Fruit fly (Drosophila melanogaster): ENCODE measurements around the gene CG13599.
A peak's percentile ranks its signal among the peaks of the same experiment; 100 is the strongest.

Gene CG13599

dm6 chr3R:23887096-23887421 lies 44.4 kb upstream of the CG13599 start (continued):
- TF ChIP-seq schlank (tag; optimal IDR thresholded peaks at IDR 0.05) (peak; percentile 32), Rx (GFP tag; IDR thresholded peaks at IDR 0.05) (peak; percentile 85), Hr39 (optimal IDR thresholded peaks at IDR 0.05) (no peak), Hmx (GFP tag; optimal IDR thresholded peaks at IDR 0.05) (no peak), cg (GFP tag; optimal IDR thresholded peaks at IDR 0.05) (no peak), ato (GFP tag; IDR thresholded peaks at IDR 0.05; ENCODE audit: partially characterized antibody) (no peak), pzg (GFP tag; optimal IDR thresholded peaks at IDR 0.05) (no peak), CG3163 (GFP tag; optimal IDR thresholded peaks at IDR 0.05) (no peak), Fer3 (tag; optimal IDR thresholded peaks at IDR 0.05) (peak; percentile 88), CG6175 (GFP tag; IDR thresholded peaks at IDR 0.05) (peak; percentile 58; the same call in 1 of the 3 replicates), ap (GFP tag; IDR thresholded peaks at IDR 0.05) (peak; percentile 90), ssp (GFP tag; IDR thresholded peaks at IDR 0.05) (peak; percentile 89), gce (GFP tag; IDR thresholded peaks at IDR 0.05) (peak; percentile 78), nau (GFP tag; optimal IDR thresholded peaks at IDR 0.05) (peak; percentile 78), CG14441 (GFP tag; IDR thresholded peaks at IDR 0.05) (peak; percentile 90), lab (GFP tag; optimal IDR thresholded peaks at IDR 0.05) (peak; percentile 90), CG2199 (GFP tag; IDR thresholded peaks at IDR 0.05) (peak; percentile 47; the same call in 1 of the 3 replicates), CG2202 (tag; optimal IDR thresholded peaks at IDR 0.05) (peak; percentile 96), CG10959 (GFP tag; IDR thresholded peaks at IDR 0.05) (peak; percentile 97), Trl (optimal IDR thresholded peaks at IDR 0.05) (no peak), Trl (GFP tag; optimal IDR thresholded peaks at IDR 0.05) (peak; percentile 33), CG10321 (GFP tag; IDR thresholded peaks at IDR 0.05) (peak; percentile 46; the same call in 1 of the 2 replicates), CG31388 (GFP tag; optimal IDR thresholded peaks at IDR 0.05) (peak; percentile 79), cad (GFP tag; optimal IDR thresholded peaks at IDR 0.05) (no peak), CG7745 (tag; optimal IDR thresholded peaks at IDR 0.05) (peak; percentile 94), CG9797 (GFP tag; optimal IDR thresholded peaks at IDR 0.05) (peak; percentile 16), ham (GFP tag; IDR thresholded peaks at IDR 0.05) (no peak), Ptx1 (GFP tag; IDR thresholded peaks at IDR 0.05) (peak; percentile 93), Eip74EF (GFP tag; optimal IDR thresholded peaks at IDR 0.05) (peak in 1 of 2 experiments; percentile 94), CG12391 (tag; optimal IDR thresholded peaks at IDR 0.05) (peak; percentile 97), CG6683 (GFP tag; optimal IDR thresholded peaks at IDR 0.05) (peak; percentile 63), CG5180 (GFP tag; optimal IDR thresholded peaks at IDR 0.05) (peak; percentile 74), CG6272 (GFP tag; IDR thresholded peaks at IDR 0.05) (peak; percentile 88), CG10431 (GFP tag; optimal IDR thresholded peaks at IDR 0.05) (peak; percentile 88), Doc3 (GFP tag; IDR thresholded peaks at IDR 0.05; ENCODE audit: partially characterized antibody) (no peak), CG3726 (GFP tag; IDR thresholded peaks at IDR 0.05) (peak; percentile 88), pan (optimal IDR thresholded peaks at IDR 0.05) (no peak), pan (GFP tag; optimal IDR thresholded peaks at IDR 0.05 in 1 of 2, IDR thresholded peaks at IDR 0.05 in 1 of 2) (peak in 1 of 2 experiments; percentile 90), stc (GFP tag; IDR thresholded peaks at IDR 0.05) (peak; percentile 93), tup (GFP tag; optimal IDR thresholded peaks at IDR 0.05) (peak; percentile 69), CG17328 (GFP tag; IDR thresholded peaks at IDR 0.05) (peak; percentile 97), zfh1 (GFP tag; IDR thresholded peaks at IDR 0.05) (peak; percentile 97), Camta (GFP tag; optimal IDR thresholded peaks at IDR 0.05) (peak; percentile 42), Optix (GFP tag; IDR thresholded peaks at IDR 0.05) (peak; percentile 72; the same call in 2 of the 3 replicates), Gsc (GFP tag; IDR thresholded peaks at IDR 0.05) (peak; percentile 82), ab (GFP tag; optimal IDR thresholded peaks at IDR 0.05) (no peak), PHDP (tag; optimal IDR thresholded peaks at IDR 0.05) (peak; percentile 94), cas (GFP tag; IDR thresholded peaks at IDR 0.05) (peak; percentile 23; the same call in 1 of the 2 replicates), Nf-YA (GFP tag; IDR thresholded peaks at IDR 0.05) (peak; percentile 84), CG8281 (tag; optimal IDR thresholded peaks at IDR 0.05) (peak; percentile 82), bsh (GFP tag; optimal IDR thresholded peaks at IDR 0.05) (peak; percentile 92 to 99), CG7271 (tag; optimal IDR thresholded peaks at IDR 0.05) (peak; percentile 80)
